Fruit fly (Drosophila melanogaster) whole organism, embryonic: ENCODE results near the gene CG5611.

Source experiments
- Asciz ChIP-seq: fragments of 200-800 bp; sonication (Bioruptor generic); optimal IDR thresholded peaks from 2 replicates; lab custom pipeline; 2017; ENCODE audit warnings: missing biosample characterization, mild to moderate bottlenecking, missing genetic modification characterization, missing genetic modification reagents
- Awh ChIP-seq: fragments of 200-800 bp; sonication (Bioruptor generic); IDR thresholded peaks from 2 replicates; pipeline ENCODE4, ENCODE4 v1.3.6; 2022; ENCODE audit warnings: missing biosample characterization, missing genetic modification characterization
- BtbVII ChIP-seq: fragments of 200-800 bp; sonication (Bioruptor generic); optimal IDR thresholded peaks from 3 replicates; lab custom pipeline; 2017; ENCODE audit warnings: missing biosample characterization, mild to moderate bottlenecking, missing genetic modification characterization
- CG11085 ChIP-seq: fragments of 200-800 bp; sonication (Bioruptor generic); IDR thresholded peaks from 2 replicates; pipeline ENCODE4 v1.3.6; 2022; ENCODE audit warnings: missing biosample characterization, missing genetic modification characterization
- CG12071 ChIP-seq: fragments of 200-800 bp; sonication (Bioruptor generic); optimal IDR thresholded peaks from 3 replicates; lab custom pipeline; 2018; ENCODE audit warnings: missing biosample characterization, mild to moderate bottlenecking, missing genetic modification characterization
- CG12391 ChIP-seq: fragments of 200-800 bp; sonication (Bioruptor generic); optimal IDR thresholded peaks from 3 replicates; lab custom pipeline; 2018; ENCODE audit warnings: missing biosample characterization, mild to moderate bottlenecking, missing genetic modification characterization, moderate library complexity
- CG15011 ChIP-seq: fragments of 200-800 bp; sonication (Bioruptor generic); optimal IDR thresholded peaks from 3 replicates; lab custom pipeline; 2018; ENCODE audit warnings: missing biosample characterization, mild to moderate bottlenecking, missing genetic modification characterization
- CG16863 ChIP-seq: fragments of 200-800 bp; sonication (Bioruptor generic); optimal IDR thresholded peaks from 3 replicates; lab custom pipeline; 2016; ENCODE audit warnings: missing biosample characterization, missing genetic modification characterization
- CG17361 ChIP-seq: fragments of 200-800 bp; sonication (Bioruptor generic); IDR thresholded peaks from 3 replicates; pipeline ENCODE4 v1.3.6; 2022; ENCODE audit warnings: missing biosample characterization, missing genetic modification characterization
- CG17568 ChIP-seq: fragments of 200-800 bp; sonication (Bioruptor generic); optimal IDR thresholded peaks from 2 replicates; lab custom pipeline; 2018; ENCODE audit warnings: missing biosample characterization, mild to moderate bottlenecking, missing genetic modification characterization, moderate library complexity
- CG1832 ChIP-seq: fragments of 200-800 bp; sonication (Bioruptor generic); optimal IDR thresholded peaks from 2 replicates; lab custom pipeline; 2017; ENCODE audit warnings: missing biosample characterization, mild to moderate bottlenecking, missing genetic modification characterization, inconsistent platforms
- CG2120 ChIP-seq: fragments of 200-800 bp; sonication (Bioruptor generic); optimal IDR thresholded peaks from 3 replicates; lab custom pipeline; 2016; ENCODE audit warnings: missing biosample characterization, missing genetic modification characterization
- CG2199 ChIP-seq: fragments of 200-800 bp; sonication (Bioruptor generic); IDR thresholded peaks from 3 replicates; pipeline ENCODE4 v1.3.6; 2022; ENCODE audit warnings: missing biosample characterization, missing genetic modification characterization
- CG2678 ChIP-seq: fragments of 200-800 bp; sonication (Bioruptor generic); optimal IDR thresholded peaks from 3 replicates; lab custom pipeline; 2019; ENCODE audit warnings: missing biosample characterization, mild to moderate bottlenecking, missing genetic modification characterization, moderate library complexity
- CG3847 ChIP-seq: fragments of 200-800 bp; sonication (Bioruptor generic); IDR thresholded peaks from 2 replicates; pipeline ENCODE4 v1.3.6; 2022; ENCODE audit warnings: missing biosample characterization, missing genetic modification characterization
- CG6765 ChIP-seq: fragments of 200-800 bp; sonication (Bioruptor generic); optimal IDR thresholded peaks from 3 replicates; lab custom pipeline; 2017; ENCODE audit warnings: missing biosample characterization, mild to moderate bottlenecking, missing genetic modification characterization
- CG7839 ChIP-seq: fragments of 200-800 bp; sonication (Bioruptor generic); optimal IDR thresholded peaks from 3 replicates; lab custom pipeline; 2018; ENCODE audit warnings: missing biosample characterization, mild to moderate bottlenecking, missing genetic modification characterization, moderate library complexity
- CG9817 ChIP-seq: fragments of 200-800 bp; sonication (Bioruptor generic); optimal IDR thresholded peaks from 2 replicates; lab custom pipeline; 2018; ENCODE audit warnings: missing biosample characterization, mild to moderate bottlenecking, missing genetic modification characterization, moderate library complexity
- CG9932 ChIP-seq: fragments of 200-800 bp; sonication (Bioruptor generic); IDR thresholded peaks from 2 replicates; pipeline ENCODE4 v1.3.6; 2022; ENCODE audit warnings: missing biosample characterization, missing genetic modification characterization
- Chrac-16 ChIP-seq: fragments of 200-800 bp; sonication (Bioruptor generic); optimal IDR thresholded peaks from 3 replicates; lab custom pipeline; 2016; ENCODE audit warnings: missing biosample characterization, missing genetic modification characterization
- Fer1 ChIP-seq: fragments of 200-800 bp; sonication (Bioruptor generic); optimal IDR thresholded peaks from 2 replicates; lab custom pipeline; 2017; ENCODE audit warnings: missing biosample characterization, mild to moderate bottlenecking, missing genetic modification characterization
- Hr51 ChIP-seq, 2 experiments: fragments of 200-800 bp; sonication (Bioruptor generic); optimal IDR thresholded peaks; 2 replicates in 1 of 2; 3 replicates in 1 of 2; lab custom pipeline; 2016 to 2018; ENCODE audit warnings: missing biosample characterization in 2 of 2, missing genetic modification characterization in 2 of 2, mild to moderate bottlenecking in 1 of 2, moderate library complexity in 1 of 2
- Hr78 ChIP-seq, 2 experiments: fragments of 200-800 bp in 1 of 2; fragments of >200 bp in 1 of 2; sonication (Bioruptor generic) in 1 of 2; optimal IDR thresholded peaks; 2 replicates each; lab custom pipeline; 2017 to 2019; ENCODE audit warnings: missing biosample characterization in 2 of 2, missing genetic modification characterization in 2 of 2, mild to moderate bottlenecking in 1 of 2, moderate library complexity in 1 of 2
- Max ChIP-seq: fragments of 200-800 bp; sonication (Bioruptor generic); optimal IDR thresholded peaks from 2 replicates; lab custom pipeline; 2016; ENCODE audit warnings: missing biosample characterization, mild to moderate bottlenecking, missing genetic modification characterization
- NfI ChIP-seq: fragments of 200-800 bp; sonication (Bioruptor generic); optimal IDR thresholded peaks from 3 replicates; lab custom pipeline; 2018; ENCODE audit warnings: missing biosample characterization, mild to moderate bottlenecking, missing genetic modification characterization, moderate library complexity
- Taf1 ChIP-seq: fragments of 200-800 bp; sonication (Bioruptor generic); IDR thresholded peaks from 2 replicates; pipeline ENCODE4 v1.3.6; 2022; ENCODE audit warnings: missing biosample characterization, missing genetic modification characterization
- bigmax ChIP-seq: fragments of 200-800 bp; sonication (Bioruptor generic); optimal IDR thresholded peaks from 2 replicates; lab custom pipeline; 2018; ENCODE audit warnings: missing biosample characterization, mild to moderate bottlenecking, missing genetic modification characterization
- bsh ChIP-seq, 2 experiments: fragments of 200-800 bp; sonication (Bioruptor generic); optimal IDR thresholded peaks; 2 replicates each; lab custom pipeline; 2017 to 2018; ENCODE audit warnings: mild to moderate bottlenecking in 2 of 2, missing biosample characterization in 2 of 2, missing genetic modification characterization in 2 of 2, moderate library complexity in 1 of 2
- chinmo ChIP-seq: fragments of 200-800 bp; sonication (Bioruptor generic); IDR thresholded peaks from 4 replicates; pipeline ENCODE4 v1.3.6; 2022; ENCODE audit warnings: missing biosample characterization, missing genetic modification characterization; ENCODE audit not compliant: partially characterized antibody
- cwo ChIP-seq: fragments of 200-800 bp; sonication (Bioruptor generic); optimal IDR thresholded peaks from 3 replicates; lab custom pipeline; 2017; ENCODE audit warnings: missing biosample characterization, missing genetic modification characterization, mild to moderate bottlenecking, moderate library complexity, missing genetic modification reagents
- exex ChIP-seq: fragments of 200-800 bp; sonication (Bioruptor generic); optimal IDR thresholded peaks from 4 replicates; lab custom pipeline; 2018; ENCODE audit warnings: missing biosample characterization, mild to moderate bottlenecking, missing genetic modification characterization, moderate library complexity
- fd102C ChIP-seq: fragments of 200-800 bp; sonication (Bioruptor generic); optimal IDR thresholded peaks from 2 replicates; lab custom pipeline; 2018; ENCODE audit warnings: missing biosample characterization, mild to moderate bottlenecking, missing genetic modification characterization, moderate library complexity
- gcm ChIP-seq: fragments of 200-800 bp; sonication (Bioruptor generic); optimal IDR thresholded peaks from 2 replicates; lab custom pipeline; 2019; ENCODE audit warnings: missing biosample characterization, mild to moderate bottlenecking, missing genetic modification characterization, moderate library complexity
- gem ChIP-seq: fragments of 200-800 bp; sonication (Bioruptor generic); optimal IDR thresholded peaks from 2 replicates; lab custom pipeline; 2019; ENCODE audit warnings: missing biosample characterization, mild to moderate bottlenecking, missing genetic modification characterization, moderate library complexity
- grau ChIP-seq: fragments of 200-800 bp; optimal IDR thresholded peaks from 3 replicates; lab custom pipeline; 2019; ENCODE audit warnings: missing biosample characterization, mild to moderate bottlenecking, missing genetic modification characterization, moderate library complexity
- grn ChIP-seq: fragments of 200-800 bp; sonication (Bioruptor generic); optimal IDR thresholded peaks from 3 replicates; lab custom pipeline; 2017; ENCODE audit warnings: missing biosample characterization, missing genetic modification characterization
- hb ChIP-seq: fragments of 200-800 bp; sonication (Bioruptor generic); IDR thresholded peaks from 3 replicates; pipeline ENCODE4 v1.3.6; 2022; ENCODE audit warnings: missing biosample characterization, missing genetic modification characterization; ENCODE audit not compliant: partially characterized antibody
- pan ChIP-seq, 4 experiments: fragments of >200 bp in 3 of 4; fragments of 200-800 bp in 1 of 4; sonication (Bioruptor generic) in 1 of 4; optimal IDR thresholded peaks in 3 of 4; IDR thresholded peaks in 1 of 4; 2 replicates each; pipeline versions ENCODE4 v1.3.6 to Lab custom; 2017 to 2022; ENCODE audit warnings: missing biosample characterization in 2 of 4, missing genetic modification characterization in 2 of 4, mixed read lengths in 1 of 4
- sd ChIP-seq: fragments of 200-800 bp; sonication (Bioruptor generic); optimal IDR thresholded peaks from 3 replicates; lab custom pipeline; 2018; ENCODE audit warnings: missing biosample characterization, mild to moderate bottlenecking, missing genetic modification characterization, moderate library complexity
- sens ChIP-seq: fragments of 200-800 bp; sonication (Bioruptor generic); peaks from one replicate; lab custom pipeline; 2016; ENCODE audit warnings: missing biosample characterization, missing genetic modification characterization
- sug ChIP-seq: fragments of 200-800 bp; optimal IDR thresholded peaks from 2 replicates; lab custom pipeline; 2019; ENCODE audit warnings: missing biosample characterization, mild to moderate bottlenecking, missing genetic modification characterization, moderate library complexity
- toy ChIP-seq: fragments of 200-800 bp; sonication (Bioruptor generic); IDR thresholded peaks from 2 replicates; pipeline ENCODE4 v1.3.6; 2022; ENCODE audit warnings: missing biosample characterization, missing genetic modification characterization
- trh ChIP-seq: fragments of 200-800 bp; sonication (Bioruptor generic); optimal IDR thresholded peaks from 2 replicates; lab custom pipeline; 2016; ENCODE audit warnings: missing biosample characterization, missing genetic modification characterization
- unpg ChIP-seq: fragments of 200-800 bp; sonication (Bioruptor generic); optimal IDR thresholded peaks from 3 replicates; lab custom pipeline; 2018; ENCODE audit warnings: missing biosample characterization, mild to moderate bottlenecking, missing genetic modification characterization, moderate library complexity
- wdn ChIP-seq: fragments of 200-800 bp; sonication (Bioruptor generic); IDR thresholded peaks from 2 replicates; pipeline ENCODE4 v1.3.6; 2022; ENCODE audit warnings: missing biosample characterization, missing genetic modification characterization

CG5611 gene

dm6 chr3R:27607218-27607929 lies 28.5 kb downstream of the CG5611 start, which contains the start of the genes dsd and Tusp (continued):
- TF ChIP-seq CG1832 (no peak), hb (GFP tag; lab: Robert Waterston, UW) (peak; percentile 51; the same call in 1 of the 3 replicates), CG11085 (GFP tag; lab: Robert Waterston, UW) (peak; percentile 72), Asciz (GFP tag; lab: Kevin White, UChicago) (peak; percentile 44), Awh (GFP tag; lab: Robert Waterston, UW) (peak; percentile 48), CG6765 (GFP tag; lab: Kevin White, UChicago) (peak; percentile 3), CG3847 (peak; percentile 89), Chrac-16 (GFP tag; lab: Kevin White, UChicago) (peak; percentile 81), CG12071 (GFP tag; lab: Kevin White, UChicago) (peak; percentile 30), CG17568 (GFP tag; lab: Kevin White, UChicago) (peak; percentile 0), CG17361 (GFP tag; lab: Robert Waterston, UW) (peak; percentile 85), bigmax (GFP tag; lab: Kevin White, UChicago) (no peak), CG2199 (GFP tag; lab: Robert Waterston, UW) (peak; percentile 21; the same call in 1 of the 3 replicates), fd102C (no peak), toy (GFP tag; lab: Robert Waterston, UW) (no peak)

- peak; percentile 3 for TF ChIP-seq Max (GFP tag; lab: Kevin White, UChicago)
- no peak for TF ChIP-seq CG12391 (tag; lab: Kevin White, UChicago)
- TF ChIP-seq grn, result peak; percentile 68
- peak; percentile 32 for TF ChIP-seq Fer1 (GFP tag; lab: Kevin White, UChicago)
- TF ChIP-seq CG16863 (GFP tag; lab: Kevin White, UChicago), result no peak
- TF ChIP-seq cwo (GFP tag; lab: Kevin White, UChicago), result peak; percentile 48
- peak; percentile 0 for TF ChIP-seq CG15011 (GFP tag; lab: Kevin White, UChicago)
- peak in 1 of 2 experiments; percentile 9 for TF ChIP-seq bsh (GFP tag; optimal IDR thresholded peaks at IDR 0.05; lab: Kevin White, UChicago)
- TF ChIP-seq exex (tag; lab: Kevin White, UChicago), result peak; percentile 78
- TF ChIP-seq trh (GFP tag; lab: Kevin White, UChicago), result no peak
- no peak for TF ChIP-seq Taf1 (GFP tag; lab: Robert Waterston, UW)
- no peak for TF ChIP-seq pan (optimal IDR thresholded peaks at IDR 0.05; lab: Kevin White, UChicago)
- TF ChIP-seq pan (GFP tag; optimal IDR thresholded peaks at IDR 0.05 in 1 of 2, IDR thresholded peaks at IDR 0.05 in 1 of 2), result no peak
- TF ChIP-seq BtbVII (GFP tag; lab: Kevin White, UChicago), result peak; percentile 44
- TF ChIP-seq wdn, result no peak
- no peak for TF ChIP-seq NfI (GFP tag; lab: Kevin White, UChicago)
- peak; percentile 5 for TF ChIP-seq gcm
- peak; percentile 47 for TF ChIP-seq CG2678
- peak in 1 of 2 experiments; percentile 25 for TF ChIP-seq Hr51 (GFP tag; optimal IDR thresholded peaks at IDR 0.05; lab: Kevin White, UChicago)
- TF ChIP-seq sd (tag; lab: Kevin White, UChicago), result peak; percentile 96
- TF ChIP-seq grau, result peak; percentile 83
- no peak for TF ChIP-seq CG9932 (GFP tag; lab: Robert Waterston, UW)
- 0 out of 4 replicates have a peak, but pooled peaks have one; percentile 46 for TF ChIP-seq chinmo (GFP tag; lab: Robert Waterston, UW)
- TF ChIP-seq sens, result peak; percentile 79
- peak in 1 of 2 experiments; percentile 55 for TF ChIP-seq Hr78 (GFP tag; optimal IDR thresholded peaks at IDR 0.05; lab: Kevin White, UChicago)
- TF ChIP-seq CG7839 (tag; lab: Kevin White, UChicago), result peak; percentile 3
- peak; percentile 33 for TF ChIP-seq gem
- peak; percentile 47 for TF ChIP-seq CG2120 (GFP tag; lab: Kevin White, UChicago)
- TF ChIP-seq unpg (GFP tag; lab: Kevin White, UChicago), result no peak
- peak; percentile 81 for TF ChIP-seq sug
- TF ChIP-seq CG9817 (tag; lab: Kevin White, UChicago), result peak; percentile 5
Measured at dm6 chr3R:27605534-27606250, 30.2 kb downstream of the CG5611 start.
